Fruit fly (Drosophila melanogaster): ENCODE results near the gene ppk16.

Gene ppk16

dm6 chr2L:9757990-9758814 lies 16.6 kb downstream of the ppk16 start, which contains the start of gene zf30C (continued):
- TF ChIP-seq Kr (GFP tag; optimal IDR thresholded peaks at IDR 0.05) (no peak), CG6272 (GFP tag; IDR thresholded peaks at IDR 0.05) (peak; percentile 87), CTCF (GFP tag; optimal IDR thresholded peaks at IDR 0.05) (peak; percentile 7), CG14710 (tag; optimal IDR thresholded peaks at IDR 0.05) (peak; percentile 62), Ssrp (tag; optimal IDR thresholded peaks at IDR 0.05) (peak; percentile 76), Max (GFP tag; optimal IDR thresholded peaks at IDR 0.05) (peak; percentile 80), gce (GFP tag; IDR thresholded peaks at IDR 0.05) (peak; percentile 64; the same call in 1 of the 3 replicates), dmrt11E (tag; optimal IDR thresholded peaks at IDR 0.05) (peak; percentile 47), vnd (GFP tag; IDR thresholded peaks at IDR 0.05; ENCODE audit: partially characterized antibody) (peak; percentile 57), CG14050 (GFP tag; IDR thresholded peaks at IDR 0.05) (peak; percentile 57; the same call in 2 of the 3 replicates), unpg (GFP tag; optimal IDR thresholded peaks at IDR 0.05) (peak; percentile 81), ATbp (GFP tag; optimal IDR thresholded peaks at IDR 0.05) (peak; percentile 80), dan (GFP tag; IDR thresholded peaks at IDR 0.05) (peak; percentile 61), Bteb2 (GFP tag; optimal IDR thresholded peaks at IDR 0.05) (peak; percentile 85), CG32772 (GFP tag; IDR thresholded peaks at IDR 0.05) (peak; percentile 81), dmrt99B (tag; optimal IDR thresholded peaks at IDR 0.05) (peak; percentile 71), Ptx1 (GFP tag; IDR thresholded peaks at IDR 0.05) (peak; percentile 85), CG12299 (tag; optimal IDR thresholded peaks at IDR 0.05) (peak; percentile 72), dm (GFP tag; optimal IDR thresholded peaks at IDR 0.05) (peak; percentile 77), CG9817 (tag; optimal IDR thresholded peaks at IDR 0.05) (peak; percentile 85), az2 (GFP tag; optimal IDR thresholded peaks at IDR 0.05) (peak; percentile 90), CG12236 (GFP tag; optimal IDR thresholded peaks at IDR 0.05) (peak; percentile 60), dimm (GFP tag; IDR thresholded peaks at IDR 0.05) (peak; percentile 30; the same call in 1 of the 2 replicates), tgo (GFP tag; IDR thresholded peaks at IDR 0.05) (peak; percentile 78), chm (GFP tag; IDR thresholded peaks at IDR 0.05) (peak; percentile 90), Rfx (GFP tag; IDR thresholded peaks at IDR 0.05) (peak; percentile 93), pnt (GFP tag; optimal IDR thresholded peaks at IDR 0.05) (peak; percentile 90), Lpt (GFP tag; optimal IDR thresholded peaks at IDR 0.05) (no peak), sob (GFP tag; IDR thresholded peaks at IDR 0.05) (peak; percentile 88), Dip2 (GFP tag; IDR thresholded peaks at IDR 0.05) (no peak), CG2120 (GFP tag; optimal IDR thresholded peaks at IDR 0.05) (peak; percentile 96), CG17385 (GFP tag; optimal IDR thresholded peaks at IDR 0.05) (peak; percentile 73), CG1792 (GFP tag; optimal IDR thresholded peaks at IDR 0.05) (peak; percentile 85), CG9727 (GFP tag; optimal IDR thresholded peaks at IDR 0.05) (peak; percentile 68), CG30431 (GFP tag; optimal IDR thresholded peaks at IDR 0.05) (peak; percentile 78), BEAF-32 (GFP tag; optimal IDR thresholded peaks at IDR 0.05) (peak; percentile 55), Tbp (GFP tag; optimal IDR thresholded peaks at IDR 0.05) (no peak), zfh1 (GFP tag; IDR thresholded peaks at IDR 0.05) (peak; percentile 86), fd102C (GFP tag; optimal IDR thresholded peaks at IDR 0.05) (no peak), CG16779 (GFP tag; IDR thresholded peaks at IDR 0.05) (peak; percentile 54), hbn (GFP tag; IDR thresholded peaks at IDR 0.05; ENCODE audit: partially characterized antibody) (0 out of 2 replicates have a peak, but pooled peaks have one; percentile 20), gfzf (GFP tag; optimal IDR thresholded peaks at IDR 0.05) (peak; percentile 22), Dad (GFP tag; optimal IDR thresholded peaks at IDR 0.05) (peak; percentile 81), CG9215 (GFP tag; IDR thresholded peaks at IDR 0.05) (peak; percentile 84), GATAe (GFP tag; conservative IDR thresholded peaks at IDR 0.05) (no peak), Blimp-1 (GFP tag; optimal IDR thresholded peaks at IDR 0.05) (peak; percentile 68), p53 (GFP tag; optimal IDR thresholded peaks at IDR 0.05) (peak; percentile 77), Neu2 (GFP tag; optimal IDR thresholded peaks at IDR 0.05; ENCODE audit: borderline replicate concordance) (peak; percentile 74), CG1647 (GFP tag; optimal IDR thresholded peaks at IDR 0.05) (peak; percentile 77), Elba2 (GFP tag; optimal IDR thresholded peaks at IDR 0.05) (peak; percentile 10)
